Fruit fly (Drosophila melanogaster): ENCODE data around the gene CG34269.

Gene CG34269

DNA sequence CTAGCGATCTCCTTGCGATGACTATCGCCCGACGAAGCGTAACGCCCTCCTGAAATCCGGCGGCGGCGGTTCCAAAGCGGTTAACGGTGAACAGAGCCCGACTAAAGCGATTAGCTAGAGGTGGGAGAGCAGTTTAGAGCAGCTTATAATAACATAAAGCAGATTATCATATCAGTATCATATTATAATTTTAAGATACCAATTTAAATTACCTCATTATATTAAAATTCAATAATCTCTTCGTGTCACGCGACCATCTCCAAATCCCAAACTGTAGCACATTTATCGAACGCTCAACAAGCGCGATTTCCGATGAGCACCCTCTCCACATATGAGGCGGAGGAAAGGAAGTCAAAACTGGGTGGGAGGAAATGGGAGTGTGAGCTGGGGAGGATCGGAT is 5.7 kb downstream of the CG34269 start (continued):
- peak; percentile 23 for TF ChIP-seq lz (GFP tag; optimal IDR thresholded peaks at IDR 0.05)
- TF ChIP-seq spab (GFP tag; optimal IDR thresholded peaks at IDR 0.05) = no peak
- peak; percentile 1 for TF ChIP-seq CG3919 (GFP tag; optimal IDR thresholded peaks at IDR 0.05)
- TF ChIP-seq cyc (GFP tag; optimal IDR thresholded peaks at IDR 0.05) = no peak
- no peak for TF ChIP-seq Eip75B (GFP tag; optimal IDR thresholded peaks at IDR 0.05)
- peak; percentile 31 for TF ChIP-seq pdm3 (GFP tag; optimal IDR thresholded peaks at IDR 0.05)
- no peak for TF ChIP-seq Hr39 (GFP tag; optimal IDR thresholded peaks at IDR 0.05)
- 0 out of 3 replicates have a peak, but pooled peaks have one; percentile 46 for TF ChIP-seq CG6163 (GFP tag; IDR thresholded peaks at IDR 0.05)
- TF ChIP-seq CG32006 (GFP tag; optimal IDR thresholded peaks at IDR 0.05) = peak; percentile 56
- no peak for TF ChIP-seq vri (GFP tag; optimal IDR thresholded peaks at IDR 0.05)
- no peak for TF ChIP-seq CG11762 (GFP tag; optimal IDR thresholded peaks at IDR 0.05; ENCODE audit: insufficient read depth)
- no peak for TF ChIP-seq svp (GFP tag)
- no peak for TF ChIP-seq CG9139 (GFP tag; optimal IDR thresholded peaks at IDR 0.05)
- TF ChIP-seq Sox14 (GFP tag; optimal IDR thresholded peaks at IDR 0.05) = no peak
- TF ChIP-seq CG8119 (GFP tag; IDR thresholded peaks at IDR 0.05) = peak; percentile 68; the same call in 2 of the 3 replicates
- peak; percentile 29 for TF ChIP-seq CG6276 (GFP tag; optimal IDR thresholded peaks at IDR 0.05)

DNA sequence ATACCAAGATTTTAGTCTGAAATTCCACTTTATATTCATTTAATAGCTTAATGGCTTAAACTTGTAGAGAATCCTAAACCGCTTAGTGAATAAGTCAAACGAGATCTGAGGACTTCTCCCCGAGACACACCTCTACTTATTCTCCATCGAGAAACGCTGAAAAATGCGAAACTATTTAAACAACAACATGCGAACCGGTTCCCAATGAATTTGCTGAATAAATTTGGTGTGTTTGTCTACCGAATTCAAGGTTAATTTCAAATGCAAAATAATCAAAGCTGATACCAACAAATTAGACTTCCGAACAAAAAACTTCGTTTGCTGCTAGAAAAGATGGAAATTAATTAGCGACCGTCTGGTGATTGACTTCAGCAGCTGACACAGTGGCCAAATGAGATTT is 8.0 kb downstream of the CG34269 start:
- TF ChIP-seq CG8119 (GFP tag; IDR thresholded peaks at IDR 0.05) (no peak), CG31627 (GFP tag; optimal IDR thresholded peaks at IDR 0.05) (no peak), pdm3 (GFP tag; optimal IDR thresholded peaks at IDR 0.05) (no peak), Met (GFP tag; optimal IDR thresholded peaks at IDR 0.05) (no peak), Ets21C (GFP tag; optimal IDR thresholded peaks at IDR 0.05) (no peak), fd59A (GFP tag; optimal IDR thresholded peaks at IDR 0.05) (no peak), lz (GFP tag; optimal IDR thresholded peaks at IDR 0.05) (no peak), Eip78C (GFP tag) (no peak), CG15336 (GFP tag; IDR thresholded peaks at IDR 0.05) (no peak), CG32006 (GFP tag; optimal IDR thresholded peaks at IDR 0.05) (no peak), CG10669 (GFP tag; optimal IDR thresholded peaks at IDR 0.05) (no peak), net (GFP tag; optimal IDR thresholded peaks at IDR 0.05) (no peak), CG9139 (GFP tag; optimal IDR thresholded peaks at IDR 0.05) (no peak), Eip93F (GFP tag; optimal IDR thresholded peaks at IDR 0.05) (no peak), CG16779 (tag; optimal IDR thresholded peaks at IDR 0.05) (no peak), CG34406 (GFP tag; optimal IDR thresholded peaks at IDR 0.05) (no peak), OdsH (GFP tag; optimal IDR thresholded peaks at IDR 0.05) (no peak), CG3919 (GFP tag; optimal IDR thresholded peaks at IDR 0.05) (no peak)

DNA sequence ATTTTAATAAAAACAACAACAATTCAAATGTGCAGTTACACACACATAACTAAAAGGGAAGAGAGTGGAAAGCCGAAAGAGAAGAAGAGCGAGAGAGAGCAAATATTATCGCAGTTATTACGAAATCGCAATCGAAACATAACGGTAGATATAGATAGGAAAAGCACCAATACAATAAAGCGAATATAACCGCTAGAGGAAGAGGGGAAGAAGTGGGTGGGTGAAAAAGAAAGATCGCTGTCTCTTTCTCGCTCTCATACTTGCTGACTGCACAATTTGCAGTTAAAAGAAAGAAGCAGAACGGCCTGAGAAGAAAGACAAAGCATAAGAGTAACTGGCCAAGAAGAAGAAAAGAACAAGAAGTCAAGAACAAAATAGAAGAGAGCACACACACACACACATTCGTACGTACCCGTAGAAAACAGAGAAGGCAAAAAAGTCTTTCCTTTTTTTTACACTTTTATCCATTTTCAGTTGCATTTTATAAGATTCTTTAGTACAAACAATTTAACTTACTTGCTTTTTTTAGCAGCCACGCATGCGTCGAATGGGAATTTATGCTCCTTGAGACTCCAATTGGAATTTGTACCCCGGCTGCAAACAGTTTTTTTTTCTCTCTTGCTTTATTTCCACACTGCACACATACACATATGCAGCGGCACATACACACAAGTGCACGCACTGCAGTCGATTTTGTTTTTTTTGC is 11.4 kb downstream of the CG34269 start:
- TF ChIP-seq CG6163 (GFP tag; IDR thresholded peaks at IDR 0.05) (peak; percentile 49; the same call in 2 of the 3 replicates), net (GFP tag; optimal IDR thresholded peaks at IDR 0.05) (peak; percentile 45), pdm3 (GFP tag; optimal IDR thresholded peaks at IDR 0.05) (no peak), CG16779 (tag; optimal IDR thresholded peaks at IDR 0.05) (no peak), vri (GFP tag; optimal IDR thresholded peaks at IDR 0.05) (peak; percentile 80), CG6276 (GFP tag; optimal IDR thresholded peaks at IDR 0.05) (peak; percentile 80), CG10669 (GFP tag; optimal IDR thresholded peaks at IDR 0.05) (peak; percentile 43), CG34406 (GFP tag; optimal IDR thresholded peaks at IDR 0.05) (no peak), CG6808 (GFP tag; optimal IDR thresholded peaks at IDR 0.05) (peak; percentile 89), CG11762 (GFP tag; optimal IDR thresholded peaks at IDR 0.05; ENCODE audit: insufficient read depth) (peak; percentile 28), acj6 (GFP tag; optimal IDR thresholded peaks at IDR 0.05) (no peak), Eip78C (GFP tag) (peak; percentile 88), CG32006 (GFP tag; optimal IDR thresholded peaks at IDR 0.05) (peak; percentile 15), CG1621 (tag; optimal IDR thresholded peaks at IDR 0.05) (peak; percentile 51), eg (GFP tag; IDR thresholded peaks at IDR 0.05) (peak; percentile 43; the same call in 1 of the 3 replicates), dsx (GFP tag; optimal IDR thresholded peaks at IDR 0.05; ENCODE audit: poor library complexity, severe bottlenecking) (no peak), CG9139 (GFP tag; optimal IDR thresholded peaks at IDR 0.05) (peak; percentile 79), CG3919 (GFP tag; optimal IDR thresholded peaks at IDR 0.05) (no peak), salr (GFP tag; optimal IDR thresholded peaks at IDR 0.05) (peak in 1 of 2 experiments; percentile 33), CG8632 (GFP tag; optimal IDR thresholded peaks at IDR 0.05) (no peak), CG11294 (GFP tag; IDR thresholded peaks at IDR 0.05) (0 out of 2 replicates have a peak, but pooled peaks have one; percentile 27), achi (GFP tag; optimal IDR thresholded peaks at IDR 0.05) (no peak), Lpt (GFP tag; optimal IDR thresholded peaks at IDR 0.05) (peak; percentile 22), CG8119 (GFP tag; IDR thresholded peaks at IDR 0.05) (peak; percentile 57), Sox14 (GFP tag; optimal IDR thresholded peaks at IDR 0.05) (peak; percentile 58), CG15336 (GFP tag; IDR thresholded peaks at IDR 0.05) (peak; percentile 41; the same call in 1 of the 2 replicates), Ets96B (tag; optimal IDR thresholded peaks at IDR 0.05) (peak; percentile 22), ss (GFP tag; optimal IDR thresholded peaks at IDR 0.05) (peak; percentile 86 to 88), spab (GFP tag; optimal IDR thresholded peaks at IDR 0.05) (peak; percentile 53)

Data from whole organism, prepupa.